Worm (Caenorhabditis elegans) whole organism, young adult: ENCODE data around the gene F54F7.14.
A peak's percentile ranks its signal among the peaks of the same experiment; 100 is the strongest.

Source experiments
- B0261.1 ChIP-seq: sonication (generic microtip); optimal IDR thresholded peaks from 2 replicates; lab custom pipeline; 2016; ENCODE audit warnings: mild to moderate bottlenecking, missing genetic modification characterization, moderate library complexity, missing compliant biosample characterization
- B0336.3 ChIP-seq: fragments of 200-800 bp; sonication (Bioruptor generic); IDR thresholded peaks from 2 replicates; pipeline ENCODE4 v1.3.6; 2022; ENCODE audit warnings: missing genetic modification characterization, missing compliant biosample characterization
- F10E7.11 ChIP-seq: sonication (generic microtip); optimal IDR thresholded peaks from 2 replicates; lab custom pipeline; 2017; ENCODE audit warnings: mild to moderate bottlenecking, missing genetic modification characterization, moderate library complexity, missing compliant biosample characterization
- F22D6.2 ChIP-seq: sonication (generic microtip); optimal IDR thresholded peaks from 2 replicates; lab custom pipeline; 2016; ENCODE audit warnings: mild to moderate bottlenecking, missing genetic modification characterization, missing compliant biosample characterization
- F39B2.1 ChIP-seq: fragments of 200-800 bp; sonication (Bioruptor generic); IDR thresholded peaks from 2 replicates; pipeline ENCODE4 v1.3.6; 2022; ENCODE audit warnings: missing genetic modification reagents, missing genetic modification characterization, missing compliant biosample characterization
- F49E8.2 ChIP-seq: sonication (generic microtip); optimal IDR thresholded peaks from 3 replicates; lab custom pipeline; 2017; ENCODE audit warnings: missing genetic modification characterization, mild to moderate bottlenecking, missing compliant biosample characterization, antibody characterized with exemption, moderate library complexity; ENCODE audit not compliant: insufficient read depth
- F55B11.4 ChIP-seq: sonication (generic microtip); optimal IDR thresholded peaks from 2 replicates; lab custom pipeline; 2016; ENCODE audit warnings: missing compliant biosample characterization, missing genetic modification characterization, borderline replicate concordance; ENCODE audit not compliant: insufficient read depth
- K11D2.4 ChIP-seq: fragments of 200-800 bp; sonication (Bioruptor generic); IDR thresholded peaks from 2 replicates; pipeline ENCODE4 v1.3.6; 2022; ENCODE audit warnings: missing genetic modification reagents, missing genetic modification characterization, missing compliant biosample characterization
- K12H6.12 ChIP-seq: fragments of 200-800 bp; sonication (Bioruptor generic); optimal IDR thresholded peaks from 2 replicates; lab custom pipeline; 2018; ENCODE audit warnings: mild to moderate bottlenecking, missing genetic modification characterization, missing compliant biosample characterization
- Y53G8AR.9 ChIP-seq: fragments of 200-800 bp; sonication (Bioruptor generic); conservative IDR thresholded peaks from 2 replicates; pipeline ENCODE4 v1.3.6; 2022; ENCODE audit warnings: missing genetic modification reagents, missing genetic modification characterization, missing compliant biosample characterization
- Y67H2A.10 ChIP-seq: fragments of 200-800 bp; sonication (Bioruptor generic); conservative IDR thresholded peaks from 2 replicates; pipeline ENCODE4 v1.3.6; 2022; ENCODE audit warnings: missing genetic modification reagents, missing genetic modification characterization, missing compliant biosample characterization
- Y79H2A.3 ChIP-seq: fragments of 200-800 bp; sonication (Bioruptor generic); conservative IDR thresholded peaks from 2 replicates; pipeline ENCODE4 v1.3.6; 2022; ENCODE audit warnings: missing genetic modification reagents, missing genetic modification characterization, missing compliant biosample characterization
- ama-1 ChIP-seq, 3 experiments: fragments of 150-350 bp in 1 of 3; sonication (generic microtip) in 2 of 3; optimal IDR thresholded peaks; 2 replicates each; lab custom pipeline; 2014 to 2018; ENCODE audit warnings: missing biosample characterization in 2 of 3, missing genetic modification characterization in 2 of 3, missing genetic modification reagents in 2 of 3
- aptf-2 ChIP-seq: fragments of 200-800 bp; sonication (Bioruptor generic); conservative IDR thresholded peaks from 2 replicates; pipeline ENCODE4 v1.3.6; 2022; ENCODE audit warnings: missing genetic modification reagents, missing genetic modification characterization, missing compliant biosample characterization
- atf-7 ChIP-seq: sonication (generic microtip); optimal IDR thresholded peaks from 2 replicates; lab custom pipeline; 2017; ENCODE audit warnings: mild to moderate bottlenecking, missing genetic modification characterization, missing compliant biosample characterization
- attf-6 ChIP-seq: fragments of 200-800 bp; sonication (Bioruptor generic); IDR thresholded peaks from 2 replicates; pipeline ENCODE4 v1.3.6; 2022; ENCODE audit warnings: missing genetic modification reagents, missing genetic modification characterization, missing compliant biosample characterization
- ceh-79 ChIP-seq: sonication (generic microtip); optimal IDR thresholded peaks from 2 replicates; lab custom pipeline; 2017; ENCODE audit warnings: mild to moderate bottlenecking, missing genetic modification characterization, missing compliant biosample characterization
- egl-18 ChIP-seq: fragments of 200-800 bp; sonication (Bioruptor generic); IDR thresholded peaks from 2 replicates; pipeline ENCODE4 v1.3.6; 2022; ENCODE audit warnings: missing genetic modification reagents, missing genetic modification characterization, missing compliant biosample characterization
- egrh-3 ChIP-seq: fragments of 200-800 bp; sonication (Bioruptor generic); IDR thresholded peaks from 2 replicates; pipeline ENCODE4 v1.3.6; 2022; ENCODE audit warnings: missing genetic modification reagents, missing genetic modification characterization, missing compliant biosample characterization
- gei-17 ChIP-seq: fragments of 200-800 bp; sonication (Bioruptor generic); optimal IDR thresholded peaks from 2 replicates; lab custom pipeline; 2018; ENCODE audit warnings: mild to moderate bottlenecking, missing genetic modification characterization, missing compliant biosample characterization
- hmg-1.2 ChIP-seq: fragments of 200-800 bp; sonication (Bioruptor generic); IDR thresholded peaks from 2 replicates; pipeline ENCODE4 v1.3.6; 2022; ENCODE audit warnings: missing genetic modification reagents, missing genetic modification characterization, missing compliant biosample characterization
- lir-1 ChIP-seq: fragments of 200-800 bp; sonication (Bioruptor generic); conservative IDR thresholded peaks from 2 replicates; pipeline ENCODE4 v1.3.6; 2022; ENCODE audit warnings: missing genetic modification reagents, missing genetic modification characterization, missing compliant biosample characterization
- madf-3 ChIP-seq: fragments of 200-800 bp; sonication (Bioruptor generic); IDR thresholded peaks from 2 replicates; pipeline ENCODE4 v1.3.6; 2022; ENCODE audit warnings: missing genetic modification reagents, missing genetic modification characterization, missing compliant biosample characterization
- madf-6 ChIP-seq: fragments of 200-800 bp; sonication (Bioruptor generic); IDR thresholded peaks from 2 replicates; pipeline ENCODE4 v1.3.6; 2022; ENCODE audit warnings: missing genetic modification reagents, missing genetic modification characterization, missing compliant biosample characterization
- nfya-1 ChIP-seq: sonication (generic microtip); optimal IDR thresholded peaks from 2 replicates; lab custom pipeline; 2017; ENCODE audit warnings: antibody characterized with exemption, missing compliant biosample characterization, missing genetic modification characterization, borderline replicate concordance; ENCODE audit not compliant: insufficient read depth
- nfya-2 ChIP-seq: fragments of 200-800 bp; sonication (Bioruptor generic); IDR thresholded peaks from 2 replicates; pipeline ENCODE4 v1.3.6; 2022; ENCODE audit warnings: missing genetic modification reagents, missing genetic modification characterization, missing compliant biosample characterization
- nhr-27 ChIP-seq: fragments of 200-800 bp; sonication (Bioruptor generic); optimal IDR thresholded peaks from 2 replicates; lab custom pipeline; 2018; ENCODE audit warnings: mild to moderate bottlenecking, missing genetic modification characterization, moderate library complexity, missing compliant biosample characterization
- nhr-90 ChIP-seq: sonication (generic microtip); optimal IDR thresholded peaks from 2 replicates; lab custom pipeline; 2016; ENCODE audit warnings: missing genotype, mild to moderate bottlenecking, missing genetic modification characterization, missing compliant biosample characterization
- rpc-1 ChIP-seq, 2 experiments: fragments of 150-350 bp in 1 of 2; sonication (generic microtip) in 1 of 2; optimal IDR thresholded peaks; 2 replicates each; lab custom pipeline; 2014 to 2018; ENCODE audit warnings: missing biosample characterization in 1 of 2, missing genetic modification characterization in 1 of 2, missing genetic modification reagents in 1 of 2, missing genotype in 1 of 2
- snpc-1.1 ChIP-seq: sonication (generic microtip); optimal IDR thresholded peaks from 2 replicates; lab custom pipeline; 2017; ENCODE audit warnings: missing genetic modification characterization, mild to moderate bottlenecking, missing compliant biosample characterization, antibody characterized with exemption, moderate library complexity, missing genotype, missing genetic modification reagents; ENCODE audit not compliant: insufficient read depth
- tbp1 ChIP-seq: fragments of 200-800 bp; sonication (Bioruptor generic); optimal IDR thresholded peaks from 2 replicates; lab custom pipeline; 2018; ENCODE audit warnings: mild to moderate bottlenecking, missing genetic modification characterization, missing compliant biosample characterization
- tlf-1 ChIP-seq: fragments of 200-800 bp; sonication (Bioruptor generic); optimal IDR thresholded peaks from 2 replicates; lab custom pipeline; 2018; ENCODE audit warnings: mild to moderate bottlenecking, missing genetic modification characterization, missing compliant biosample characterization
- unc-62 ChIP-seq: fragments of 150-350 bp; optimal IDR thresholded peaks from 2 replicates; lab custom pipeline; 2014; ENCODE audit warnings: missing biosample characterization, missing genetic modification reagents, missing genetic modification characterization
- zfh-2 ChIP-seq: fragments of 200-800 bp; sonication (Bioruptor generic); conservative IDR thresholded peaks from 2 replicates; pipeline ENCODE4 v1.3.6; 2022; ENCODE audit warnings: missing genetic modification reagents, missing genetic modification characterization, missing compliant biosample characterization

F54F7.14 gene

DNA sequence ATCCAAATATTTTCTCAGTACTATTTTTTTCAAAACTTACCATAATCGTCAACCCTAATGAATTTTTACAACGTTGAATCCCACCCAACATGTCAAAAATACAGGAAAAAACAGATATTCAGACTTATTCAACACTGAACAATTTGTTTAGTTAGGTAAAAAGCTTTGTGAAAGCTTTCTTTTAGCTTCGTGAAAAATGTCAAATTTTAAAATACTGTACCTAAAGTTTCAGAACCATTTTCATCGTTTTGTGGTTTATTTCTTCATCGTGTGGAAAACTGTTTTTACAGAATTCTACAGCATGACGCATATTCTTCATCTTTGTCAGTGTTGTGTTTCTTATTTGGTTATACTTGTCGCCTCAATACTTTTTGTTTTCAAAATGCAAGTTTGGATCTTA lies at the start of gene F54F7.14:
Gene F54F7.14 (plus strand): TSS at position 301 of the 400 bp plus-strand sequence.
- no peak for TF ChIP-seq F55B11.4 (tag; lab: Kevin White, UChicago)
- TF ChIP-seq gei-17 (GFP tag; lab: Kevin White, UChicago): no peak
- TF ChIP-seq tlf-1 (GFP tag; lab: Kevin White, UChicago): no peak
- no peak for TF ChIP-seq hmg-1.2 (GFP tag; lab: Robert Waterston, UW)
- no peak for TF ChIP-seq Y79H2A.3 (GFP tag; lab: Robert Waterston, UW)
- no peak for TF ChIP-seq ama-1 (optimal IDR thresholded peaks at IDR 0.05; lab: Kevin White, UChicago)
- no peak for TF ChIP-seq ama-1 (GFP tag; optimal IDR thresholded peaks at IDR 0.05; lab: Kevin White, UChicago)
- no peak for TF ChIP-seq nfya-1 (tag; lab: Kevin White, UChicago)
- no peak for TF ChIP-seq attf-6 (GFP tag; lab: Robert Waterston, UW)
- no peak for TF ChIP-seq aptf-2 (GFP tag; lab: Robert Waterston, UW)
- TF ChIP-seq nhr-27: no peak
- no peak for TF ChIP-seq F22D6.2 (tag; lab: Kevin White, UChicago)
- TF ChIP-seq F49E8.2 (tag; lab: Kevin White, UChicago): no peak
- TF ChIP-seq egrh-3: no peak
- no peak for TF ChIP-seq unc-62 (GFP tag; lab: Kevin White, UChicago)
- no peak for TF ChIP-seq K11D2.4
- no peak for TF ChIP-seq Y67H2A.10
- TF ChIP-seq K12H6.12 (tag; lab: Kevin White, UChicago): no peak
- TF ChIP-seq nfya-2 (GFP tag; lab: Robert Waterston, UW): no peak
- TF ChIP-seq egl-18 (GFP tag; lab: Robert Waterston, UW): no peak

DNA sequence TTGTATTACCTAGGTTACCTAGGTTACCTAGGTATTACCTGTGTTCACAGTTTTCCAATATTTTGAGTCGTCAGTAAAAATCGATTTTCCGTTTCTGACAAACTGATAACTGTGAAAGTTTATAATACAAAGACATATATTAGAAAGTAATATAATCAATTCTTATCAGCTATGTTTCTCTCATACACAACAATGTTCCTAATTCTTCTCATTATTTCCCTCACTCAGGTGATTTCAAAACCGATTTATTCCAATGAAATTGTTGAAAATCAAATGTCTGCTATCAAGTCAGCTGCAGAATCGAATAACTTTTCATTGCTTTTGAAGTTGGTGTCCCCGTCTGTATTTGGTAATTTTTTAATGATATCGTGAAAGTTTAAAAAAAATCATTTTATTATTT lies 46.6 kb upstream of the F54F7.14 start, which contains the start of gene C34E11.4:
Gene C34E11.4 (plus strand): TSS at position 154 of the 400 bp plus-strand sequence.
- TF ChIP-seq madf-3 (GFP tag; lab: Robert Waterston, UW) (no peak), F10E7.11 (no peak), egrh-3 (no peak), atf-7 (tag; lab: Kevin White, UChicago) (no peak), F55B11.4 (tag; lab: Kevin White, UChicago) (no peak), Y53G8AR.9 (GFP tag; lab: Robert Waterston, UW) (no peak), B0336.3 (GFP tag; lab: Robert Waterston, UW) (no peak), snpc-1.1 (tag; lab: Kevin White, UChicago) (no peak)

DNA sequence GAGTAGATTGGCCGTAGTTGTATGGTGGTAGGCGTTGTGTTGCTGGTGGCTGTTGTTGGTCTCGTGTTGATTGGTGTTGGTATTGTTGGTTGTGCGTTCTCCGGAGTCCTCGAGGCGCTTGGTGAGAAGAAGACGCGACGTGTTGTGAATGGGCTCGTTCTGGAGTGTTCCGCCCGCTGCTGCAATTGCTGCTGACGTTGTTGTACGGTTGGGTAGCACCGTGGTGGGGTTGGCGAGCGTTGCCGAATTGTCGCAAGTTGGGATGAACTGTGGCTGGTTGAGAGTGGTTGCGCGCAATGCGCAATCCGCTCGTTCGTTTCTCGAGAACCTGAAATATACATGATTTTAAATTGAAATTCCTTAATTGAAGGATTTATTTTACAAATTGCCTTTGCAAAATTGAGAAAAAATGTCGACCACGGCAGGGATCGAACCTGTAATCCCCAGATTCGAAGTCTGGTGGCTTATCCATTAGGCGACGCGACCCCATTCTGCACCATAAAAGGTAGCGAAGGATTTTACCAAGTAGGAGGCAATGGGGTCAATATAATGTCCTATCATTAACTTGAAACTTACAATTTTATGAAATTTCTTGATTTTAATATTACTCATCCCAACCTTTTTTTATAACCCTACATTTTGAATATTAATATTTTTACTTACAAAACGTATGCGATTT lies 44.4 kb upstream of the F54F7.14 start:
- TF ChIP-seq F55B11.4 (tag; lab: Kevin White, UChicago) (no peak), tbp1 (peak; percentile 80), B0261.1 (peak; percentile 45), zfh-2 (GFP tag; lab: Robert Waterston, UW) (peak; percentile 71), rpc-1 (optimal IDR thresholded peaks at IDR 0.05; lab: Kevin White, UChicago) (peak; percentile 39), rpc-1 (tag; optimal IDR thresholded peaks at IDR 0.05; lab: Kevin White, UChicago) (peak; percentile 72), nhr-90 (tag; lab: Kevin White, UChicago) (no peak), madf-6 (GFP tag; lab: Robert Waterston, UW) (no peak), ceh-79 (tag; lab: Kevin White, UChicago) (no peak), lir-1 (GFP tag; lab: Robert Waterston, UW) (no peak), nhr-27 (no peak), egrh-3 (no peak), F39B2.1 (GFP tag; lab: Robert Waterston, UW) (no peak)
